Fruit fly (Drosophila melanogaster) Kc167 (cell line): ENCODE results near the gene Trmt6.

Source experiments
- Myc ChIP-seq: fragments of >200 bp; optimal IDR thresholded peaks from 2 replicates; lab custom pipeline; 2017; ENCODE audit warnings: missing external identifiers
- Sin3A ChIP-seq: fragments of >200 bp; optimal IDR thresholded peaks from 2 replicates; lab custom pipeline; 2018; ENCODE audit warnings: missing external identifiers
- h ChIP-seq: fragments of >200 bp; optimal IDR thresholded peaks from 3 replicates; lab custom pipeline; 2018; ENCODE audit warnings: missing external identifiers
- insv ChIP-seq: fragments of >200 bp; optimal IDR thresholded peaks from 3 replicates; lab custom pipeline; 2018; ENCODE audit warnings: missing external identifiers
- psq ChIP-seq: fragments of >200 bp; optimal IDR thresholded peaks from 2 replicates; lab custom pipeline; 2017; ENCODE audit warnings: missing external identifiers
- ttk ChIP-seq: sonication (Bioruptor generic); optimal IDR thresholded peaks from 2 replicates; lab custom pipeline; 2017; ENCODE audit warnings: missing external identifiers

DNA sequence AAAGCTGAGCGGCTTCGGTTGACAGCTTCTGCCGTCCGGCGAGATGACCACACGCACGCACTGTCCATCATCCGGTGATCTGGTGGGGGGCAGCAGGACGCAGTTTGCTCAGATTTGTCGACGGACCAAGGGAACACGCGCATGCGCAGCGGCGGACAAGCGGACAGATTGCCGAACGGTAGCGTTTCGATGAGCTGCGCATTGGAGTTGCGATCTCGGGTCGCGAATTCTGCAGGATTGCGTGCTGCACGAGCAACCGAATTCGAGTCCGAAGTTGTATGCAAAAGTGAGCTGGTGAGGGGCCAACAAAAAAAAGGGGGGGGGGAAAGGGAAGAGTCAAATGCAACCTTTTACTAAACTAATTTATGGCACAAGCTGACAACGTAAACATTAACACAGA lies 28.4 kb downstream of the Trmt6 start:
- TF ChIP-seq Myc (lab: Kevin White, UChicago) = no peak
- no peak for TF ChIP-seq insv (lab: Kevin White, UChicago)
- TF ChIP-seq Sin3A (lab: Kevin White, UChicago) = no peak
- TF ChIP-seq h = no peak
- no peak for TF ChIP-seq psq (lab: Kevin White, UChicago)
- TF ChIP-seq ttk (lab: Kevin White, UChicago) = no peak
